Worm (Caenorhabditis elegans) whole organism, young adult: ENCODE measurements around the gene glb-6.

ENCODE experiments used
- C06A6.2 ChIP-seq: fragments of 200-800 bp; sonication (Bioruptor generic); conservative IDR thresholded peaks from 2 replicates; pipeline ENCODE4 v1.3.6; 2022; ENCODE audit warnings: missing genetic modification characterization, missing compliant biosample characterization
- F10E7.11 ChIP-seq: sonication (generic microtip); optimal IDR thresholded peaks from 2 replicates; lab custom pipeline; 2017; ENCODE audit warnings: mild to moderate bottlenecking, missing genetic modification characterization, moderate library complexity, missing compliant biosample characterization
- F49E8.2 ChIP-seq: sonication (generic microtip); optimal IDR thresholded peaks from 3 replicates; lab custom pipeline; 2017; ENCODE audit warnings: missing genetic modification characterization, mild to moderate bottlenecking, missing compliant biosample characterization, antibody characterized with exemption, moderate library complexity; ENCODE audit not compliant: insufficient read depth
- F52B5.7 ChIP-seq: sonication (generic microtip); optimal IDR thresholded peaks from 2 replicates; lab custom pipeline; 2016; ENCODE audit warnings: mild to moderate bottlenecking, missing genetic modification characterization, missing compliant biosample characterization
- Y53F4B.3 ChIP-seq: fragments of 200-800 bp; sonication (Bioruptor generic); IDR thresholded peaks from 2 replicates; pipeline ENCODE4 v1.3.6; 2022; ENCODE audit warnings: missing genetic modification reagents, missing genetic modification characterization, missing compliant biosample characterization
- Y67H2A.10 ChIP-seq: fragments of 200-800 bp; sonication (Bioruptor generic); conservative IDR thresholded peaks from 2 replicates; pipeline ENCODE4 v1.3.6; 2022; ENCODE audit warnings: missing genetic modification reagents, missing genetic modification characterization, missing compliant biosample characterization
- ZK185.1 ChIP-seq: sonication (generic microtip); optimal IDR thresholded peaks from 2 replicates; lab custom pipeline; 2016; ENCODE audit warnings: mild to moderate bottlenecking, missing genetic modification characterization, missing compliant biosample characterization; ENCODE audit not compliant: poor library complexity, severe bottlenecking
- ama-1 ChIP-seq, 3 experiments: fragments of 150-350 bp in 1 of 3; sonication (generic microtip) in 2 of 3; optimal IDR thresholded peaks; 2 replicates each; lab custom pipeline; 2014 to 2018; ENCODE audit warnings: missing biosample characterization in 2 of 3, missing genetic modification characterization in 2 of 3, missing genetic modification reagents in 2 of 3
- attf-5 ChIP-seq: fragments of 200-800 bp; sonication (Bioruptor generic); optimal IDR thresholded peaks from 2 replicates; lab custom pipeline; 2018; ENCODE audit warnings: mild to moderate bottlenecking, missing genetic modification characterization, missing compliant biosample characterization
- cebp-1 ChIP-seq, 2 experiments: fragments of 200-800 bp in 1 of 2; sonication (Bioruptor generic) in 1 of 2; sonication (generic microtip) in 1 of 2; IDR thresholded peaks in 1 of 2; optimal IDR thresholded peaks in 1 of 2; 2 replicates each; pipeline versions ENCODE4 v1.3.6 to Lab custom; 2017 to 2022; ENCODE audit warnings: missing compliant biosample characterization in 2 of 2, missing genetic modification characterization in 2 of 2, mild to moderate bottlenecking in 1 of 2, missing genetic modification reagents in 1 of 2, moderate library complexity in 1 of 2
- ceh-27 ChIP-seq: fragments of 200-800 bp; sonication (Bioruptor generic); optimal IDR thresholded peaks from 2 replicates; lab custom pipeline; 2018; ENCODE audit warnings: mild to moderate bottlenecking, missing genetic modification characterization, moderate library complexity, missing compliant biosample characterization
- chd-7 ChIP-seq: sonication (generic microtip); optimal IDR thresholded peaks from 2 replicates; lab custom pipeline; 2016; ENCODE audit warnings: mild to moderate bottlenecking, missing genetic modification characterization, moderate library complexity, missing compliant biosample characterization
- dox-1 ChIP-seq: fragments of 200-800 bp; sonication (Bioruptor generic); IDR thresholded peaks from 2 replicates; pipeline ENCODE4 v1.3.6; 2022; ENCODE audit warnings: missing genetic modification reagents, missing genetic modification characterization, missing compliant biosample characterization
- dpff-1 ChIP-seq: sonication (generic microtip); optimal IDR thresholded peaks from 2 replicates; lab custom pipeline; 2017; ENCODE audit warnings: mild to moderate bottlenecking, missing genetic modification characterization, missing compliant biosample characterization
- efl-1 ChIP-seq: fragments of 150-350 bp; optimal IDR thresholded peaks from 2 replicates; lab custom pipeline; 2014; ENCODE audit warnings: missing biosample characterization, missing genetic modification reagents, missing genetic modification characterization
- ets-4 ChIP-seq: fragments of 200-800 bp; sonication (Bioruptor generic); optimal IDR thresholded peaks from 2 replicates; lab custom pipeline; 2018; ENCODE audit warnings: mild to moderate bottlenecking, missing genetic modification characterization, missing compliant biosample characterization
- him-1 ChIP-seq: sonication (generic microtip); optimal IDR thresholded peaks from 2 replicates; lab custom pipeline; 2016; ENCODE audit warnings: missing genotype, missing genetic modification reagents, missing genetic modification characterization, missing compliant biosample characterization
- hlh-26 ChIP-seq: fragments of 200-800 bp; sonication (Bioruptor generic); conservative IDR thresholded peaks from 2 replicates; pipeline ENCODE4 v1.3.6; 2022; ENCODE audit warnings: missing genetic modification reagents, missing genetic modification characterization, missing compliant biosample characterization
- hmg-1.2 ChIP-seq: fragments of 200-800 bp; sonication (Bioruptor generic); IDR thresholded peaks from 2 replicates; pipeline ENCODE4 v1.3.6; 2022; ENCODE audit warnings: missing genetic modification reagents, missing genetic modification characterization, missing compliant biosample characterization
- hmg-20 ChIP-seq: fragments of 200-800 bp; sonication (Bioruptor generic); IDR thresholded peaks from 2 replicates; pipeline ENCODE4 v1.3.6; 2022; ENCODE audit warnings: missing genetic modification reagents, missing genetic modification characterization, missing compliant biosample characterization
- hsf-1 ChIP-seq: fragments of 200-800 bp; sonication (Bioruptor generic); IDR thresholded peaks from 2 replicates; pipeline ENCODE4 v1.3.6; 2022; ENCODE audit warnings: missing genetic modification reagents, missing genetic modification characterization, missing compliant biosample characterization
- lag-1 ChIP-seq: fragments of 200-800 bp; sonication (Bioruptor generic); IDR thresholded peaks from 2 replicates; pipeline ENCODE4 v1.3.6; 2022; ENCODE audit warnings: missing genetic modification reagents, missing genetic modification characterization, missing compliant biosample characterization
- let-526 ChIP-seq: fragments of 200-800 bp; sonication (Bioruptor generic); IDR thresholded peaks from 2 replicates; pipeline ENCODE4 v1.3.6; 2022; ENCODE audit warnings: missing genetic modification reagents, missing genetic modification characterization, missing compliant biosample characterization
- let-607 ChIP-seq, 2 experiments: fragments of 200-800 bp in 1 of 2; sonication (Bioruptor generic) in 1 of 2; sonication (generic microtip) in 1 of 2; optimal IDR thresholded peaks; 2 replicates each; lab custom pipeline; 2016 to 2018; ENCODE audit warnings: mild to moderate bottlenecking in 2 of 2, missing compliant biosample characterization in 2 of 2, missing genetic modification characterization in 2 of 2, moderate library complexity in 2 of 2, missing genotype in 1 of 2
- lin-26 ChIP-seq: fragments of 200-800 bp; sonication (Bioruptor generic); IDR thresholded peaks from 2 replicates; pipeline ENCODE4 v1.3.6; 2022; ENCODE audit warnings: missing genetic modification reagents, missing genetic modification characterization, missing compliant biosample characterization
- lin-35 ChIP-seq, 3 experiments: fragments of 150-350 bp in 2 of 3; sonication (generic microtip) in 1 of 3; optimal IDR thresholded peaks; 2 replicates each; lab custom pipeline; 2014 to 2018; ENCODE audit warnings: missing biosample characterization in 3 of 3, missing genetic modification characterization in 3 of 3, missing genetic modification reagents in 3 of 3
- lin-40 ChIP-seq: sonication (generic microtip); optimal IDR thresholded peaks from 2 replicates; lab custom pipeline; 2016; ENCODE audit warnings: missing genetic modification characterization, mild to moderate bottlenecking, missing compliant biosample characterization, missing genotype, missing genetic modification reagents
- lsy-27 ChIP-seq: sonication (generic microtip); optimal IDR thresholded peaks from 2 replicates; lab custom pipeline; 2017; ENCODE audit warnings: missing genetic modification characterization, mild to moderate bottlenecking, missing compliant biosample characterization, antibody characterized with exemption, missing genotype, borderline replicate concordance; ENCODE audit not compliant: insufficient read depth
- madf-3 ChIP-seq: fragments of 200-800 bp; sonication (Bioruptor generic); IDR thresholded peaks from 2 replicates; pipeline ENCODE4 v1.3.6; 2022; ENCODE audit warnings: missing genetic modification reagents, missing genetic modification characterization, missing compliant biosample characterization
- mcd-1 ChIP-seq: fragments of 200-800 bp; sonication (Bioruptor generic); IDR thresholded peaks from 2 replicates; pipeline ENCODE4 v1.3.6; 2022; ENCODE audit warnings: missing genetic modification reagents, missing genetic modification characterization, missing compliant biosample characterization
- nhr-27 ChIP-seq: fragments of 200-800 bp; sonication (Bioruptor generic); optimal IDR thresholded peaks from 2 replicates; lab custom pipeline; 2018; ENCODE audit warnings: mild to moderate bottlenecking, missing genetic modification characterization, moderate library complexity, missing compliant biosample characterization
- pbrm-1 ChIP-seq: fragments of 200-800 bp; sonication (Bioruptor generic); IDR thresholded peaks from 2 replicates; pipeline ENCODE4 v1.3.6; 2022; ENCODE audit warnings: missing genetic modification reagents, missing genetic modification characterization, missing compliant biosample characterization
- rpc-1 ChIP-seq, 2 experiments: fragments of 150-350 bp in 1 of 2; sonication (generic microtip) in 1 of 2; optimal IDR thresholded peaks; 2 replicates each; lab custom pipeline; 2014 to 2018; ENCODE audit warnings: missing biosample characterization in 1 of 2, missing genetic modification characterization in 1 of 2, missing genetic modification reagents in 1 of 2, missing genotype in 1 of 2
- snpc-1.3 ChIP-seq: sonication (generic microtip); optimal IDR thresholded peaks from 2 replicates; lab custom pipeline; 2017; ENCODE audit warnings: missing genetic modification characterization, mild to moderate bottlenecking, missing compliant biosample characterization, antibody characterized with exemption, moderate library complexity, missing genotype, missing genetic modification reagents; ENCODE audit not compliant: insufficient read depth
- snpc-3.4 ChIP-seq: sonication (generic microtip); optimal IDR thresholded peaks from 2 replicates; lab custom pipeline; 2017; ENCODE audit warnings: missing genetic modification characterization, mild to moderate bottlenecking, missing compliant biosample characterization, antibody characterized with exemption, moderate library complexity, missing genotype, missing genetic modification reagents
- snpc-4 ChIP-seq, 5 experiments: fragments of 150-350 bp in 1 of 5; sonication (generic microtip) in 4 of 5; optimal IDR thresholded peaks; 2 replicates each; lab custom pipeline; 2014 to 2018; ENCODE audit warnings: missing genetic modification characterization in 5 of 5, missing biosample characterization in 3 of 5, antibody characterized with exemption in 2 of 5, mild to moderate bottlenecking in 2 of 5, missing compliant biosample characterization in 2 of 5, missing genotype in 2 of 5, moderate library complexity in 2 of 5, missing genetic modification reagents in 1 of 5
- somi-1 ChIP-seq: fragments of 200-800 bp; sonication (Bioruptor generic); optimal IDR thresholded peaks from 2 replicates; lab custom pipeline; 2018; ENCODE audit warnings: mild to moderate bottlenecking, missing genetic modification characterization, missing compliant biosample characterization
- zfh-2 ChIP-seq: fragments of 200-800 bp; sonication (Bioruptor generic); conservative IDR thresholded peaks from 2 replicates; pipeline ENCODE4 v1.3.6; 2022; ENCODE audit warnings: missing genetic modification reagents, missing genetic modification characterization, missing compliant biosample characterization
- ztf-26 ChIP-seq: sonication (generic microtip); optimal IDR thresholded peaks from 2 replicates; lab custom pipeline; 2017; ENCODE audit warnings: missing genetic modification characterization, missing compliant biosample characterization
- ztf-6 ChIP-seq: fragments of 200-800 bp; sonication (Bioruptor generic); IDR thresholded peaks from 2 replicates; pipeline ENCODE4 v1.3.6; 2022; ENCODE audit warnings: missing genetic modification reagents, missing genetic modification characterization, missing compliant biosample characterization

The glb-6 gene

DNA sequence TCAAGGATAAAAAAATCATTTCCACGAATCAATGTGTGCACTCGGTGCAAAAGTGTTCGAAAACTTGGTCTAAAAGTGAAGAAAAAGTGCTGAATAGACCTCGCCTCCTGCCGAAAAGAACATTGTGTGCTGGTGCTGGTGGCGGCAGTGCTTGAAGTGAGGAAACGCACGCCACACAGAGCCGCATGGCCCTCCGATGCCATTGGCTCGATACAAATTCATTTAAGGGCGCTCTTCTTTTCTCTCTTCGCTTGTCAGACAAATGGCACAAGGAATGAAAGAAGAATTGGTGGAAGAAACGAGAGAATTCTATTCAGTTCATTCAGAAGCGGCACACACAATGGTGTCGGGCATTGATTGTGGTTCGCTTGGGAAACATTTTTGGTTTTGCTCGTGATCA is 12.0 kb upstream of the glb-6 start:
- 0 out of 2 replicates have a peak, but pooled peaks have one; percentile 23 for TF ChIP-seq zfh-2 (GFP tag; lab: Robert Waterston, UW)
- peak; percentile 34 for TF ChIP-seq chd-7 (tag; lab: Kevin White, UChicago)
- no peak for TF ChIP-seq ztf-26 (tag; lab: Kevin White, UChicago)
- TF ChIP-seq mcd-1 (GFP tag; lab: Robert Waterston, UW) = 0 out of 2 replicates have a peak, but pooled peaks have one; percentile 17
- peak; percentile 29 for TF ChIP-seq him-1 (tag; lab: Kevin White, UChicago)
- TF ChIP-seq madf-3 (GFP tag; lab: Robert Waterston, UW) = no peak
- TF ChIP-seq hmg-20 (GFP tag; lab: Robert Waterston, UW) = peak; percentile 33; the same call in 1 of the 2 replicates
- TF ChIP-seq somi-1 = no peak
- 0 out of 2 replicates have a peak, but pooled peaks have one; percentile 26 for TF ChIP-seq pbrm-1
- TF ChIP-seq dox-1 (GFP tag; lab: Robert Waterston, UW) = no peak
- no peak for TF ChIP-seq F10E7.11 (tag; lab: Kevin White, UChicago)
- TF ChIP-seq, all 124 proteins: peak for 6

DNA sequence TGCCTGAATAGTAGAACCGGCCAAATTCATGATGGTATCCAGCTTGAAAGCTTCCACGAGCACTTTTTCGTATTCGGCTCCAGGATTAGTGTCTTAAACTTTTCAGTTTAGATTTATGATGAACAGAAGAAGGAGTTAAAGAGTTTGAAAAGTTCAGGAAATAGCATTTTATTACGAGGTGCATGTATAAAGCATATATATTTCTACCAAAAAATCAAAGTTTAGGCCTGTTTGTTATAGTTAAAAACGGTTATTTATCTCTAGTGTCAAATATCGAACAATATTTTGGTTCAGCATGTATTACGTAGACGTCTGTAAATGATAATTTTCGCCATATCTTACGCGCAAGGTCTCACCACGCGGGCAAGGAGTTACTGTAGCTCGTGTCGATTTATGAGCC is 11.0 kb upstream of the glb-6 start, which contains the start of gene klc-2:
Gene klc-2 (minus strand): TSS at position 101 of the 400 bp plus-strand sequence.
- no peak for TF ChIP-seq efl-1 (GFP tag; lab: Kevin White, UChicago)
- TF ChIP-seq F49E8.2 = no peak
- no peak for TF ChIP-seq lin-35 (GFP tag; optimal IDR thresholded peaks at IDR 0.05; lab: Kevin White, UChicago)
- TF ChIP-seq hlh-26 = no peak
- no peak for TF ChIP-seq snpc-1.3
- no peak for TF ChIP-seq lin-26 (GFP tag; lab: Robert Waterston, UW)
- TF ChIP-seq Y53F4B.3 = no peak

DNA sequence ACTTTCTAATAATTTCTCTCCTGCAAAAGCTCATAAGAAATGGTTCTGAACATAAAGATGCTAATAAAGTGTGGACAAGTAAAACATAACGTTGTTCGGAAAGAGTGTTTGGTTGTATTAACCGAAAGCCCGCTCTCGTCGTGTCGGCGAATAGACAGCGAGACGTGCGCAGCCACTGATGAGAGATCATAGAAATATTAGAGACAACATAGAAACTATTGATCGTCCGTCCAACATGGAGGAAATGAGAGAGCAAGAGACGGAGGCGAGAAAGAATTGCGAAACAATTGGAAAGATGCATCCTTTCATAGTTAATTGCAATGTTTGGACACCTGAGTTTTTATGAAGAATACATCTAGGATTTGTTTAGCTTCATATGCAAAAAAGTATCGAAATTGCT is 10.2 kb upstream of the glb-6 start:
- TF ChIP-seq Y67H2A.10 (GFP tag; lab: Robert Waterston, UW) (no peak), F52B5.7 (tag; lab: Kevin White, UChicago) (no peak), lin-40 (tag; lab: Kevin White, UChicago) (peak; percentile 21), F10E7.11 (tag; lab: Kevin White, UChicago) (no peak), let-607 (tag; optimal IDR thresholded peaks at IDR 0.05; lab: Kevin White, UChicago) (peak in 1 of 2 experiments; percentile 29), dox-1 (GFP tag; lab: Robert Waterston, UW) (no peak), ama-1 (optimal IDR thresholded peaks at IDR 0.05; lab: Kevin White, UChicago) (no peak), ama-1 (GFP tag; optimal IDR thresholded peaks at IDR 0.05; lab: Kevin White, UChicago) (no peak), let-526 (GFP tag; lab: Robert Waterston, UW) (no peak), C06A6.2 (GFP tag; lab: Robert Waterston, UW) (0 out of 2 replicates have a peak, but pooled peaks have one; percentile 13), rpc-1 (optimal IDR thresholded peaks at IDR 0.05; lab: Kevin White, UChicago) (no peak), rpc-1 (tag; optimal IDR thresholded peaks at IDR 0.05; lab: Kevin White, UChicago) (no peak), snpc-4 (GFP tag; optimal IDR thresholded peaks at IDR 0.05; lab: Kevin White, UChicago) (no peak), snpc-4 (tag; optimal IDR thresholded peaks at IDR 0.05; lab: Kevin White, UChicago) (peak in 3 of 4 experiments; percentile 33 to 52 (median 46)), mcd-1 (GFP tag; lab: Robert Waterston, UW) (no peak), cebp-1 (GFP tag; IDR thresholded peaks at IDR 0.05; lab: Robert Waterston, UW) (peak; percentile 88), cebp-1 (tag; optimal IDR thresholded peaks at IDR 0.05; lab: Kevin White, UChicago) (peak; percentile 97), lin-35 (GFP tag; optimal IDR thresholded peaks at IDR 0.05; lab: Kevin White, UChicago) (no peak), lsy-27 (no peak), ceh-27 (GFP tag; lab: Kevin White, UChicago) (no peak), attf-5 (GFP tag; lab: Kevin White, UChicago) (peak; percentile 65), nhr-27 (tag; lab: Kevin White, UChicago) (no peak), dpff-1 (tag; lab: Kevin White, UChicago) (no peak), lag-1 (GFP tag; lab: Robert Waterston, UW) (no peak), ets-4 (GFP tag; lab: Kevin White, UChicago) (no peak), hsf-1 (no peak), snpc-3.4 (no peak), ZK185.1 (tag; lab: Kevin White, UChicago) (no peak), ztf-6 (GFP tag; lab: Robert Waterston, UW) (no peak), hmg-1.2 (peak; percentile 85; the same call in 1 of the 2 replicates)
